Worm (Caenorhabditis elegans): Measurements from ENCODE around the gene frg-1.
A peak's percentile ranks its signal among the peaks of the same experiment; 100 is the strongest.

The frg-1 gene

DNA sequence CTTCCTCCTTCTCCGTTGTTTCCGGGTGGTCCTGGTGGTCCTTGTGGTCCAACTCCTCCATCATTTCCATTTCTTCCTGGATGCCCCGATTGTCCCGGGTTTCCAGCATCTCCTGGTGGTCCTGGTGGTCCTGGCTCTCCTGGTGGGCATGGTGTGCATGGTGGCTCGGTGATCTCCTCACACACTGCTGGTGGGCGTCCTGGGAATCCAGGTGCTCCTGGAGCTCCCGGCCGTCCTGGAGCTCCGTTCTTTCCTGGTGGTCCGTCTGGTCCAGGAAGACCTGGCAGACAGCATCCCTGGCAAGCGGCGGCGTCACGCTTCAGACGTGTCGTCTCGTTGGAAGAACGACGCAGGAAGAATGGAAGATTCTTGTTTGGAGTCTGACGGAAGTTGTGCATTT lies 14.1 kb downstream of the frg-1 start:
- no peak for TF ChIP-seq ama-1 (optimal IDR thresholded peaks at IDR 0.05)
- TF ChIP-seq efl-1 (optimal IDR thresholded peaks at IDR 0.05) = no peak
- peak in 1 of 2 experiments; percentile 58 for TF ChIP-seq efl-1 (GFP tag; optimal IDR thresholded peaks at IDR 0.05 in 1 of 2)

DNA sequence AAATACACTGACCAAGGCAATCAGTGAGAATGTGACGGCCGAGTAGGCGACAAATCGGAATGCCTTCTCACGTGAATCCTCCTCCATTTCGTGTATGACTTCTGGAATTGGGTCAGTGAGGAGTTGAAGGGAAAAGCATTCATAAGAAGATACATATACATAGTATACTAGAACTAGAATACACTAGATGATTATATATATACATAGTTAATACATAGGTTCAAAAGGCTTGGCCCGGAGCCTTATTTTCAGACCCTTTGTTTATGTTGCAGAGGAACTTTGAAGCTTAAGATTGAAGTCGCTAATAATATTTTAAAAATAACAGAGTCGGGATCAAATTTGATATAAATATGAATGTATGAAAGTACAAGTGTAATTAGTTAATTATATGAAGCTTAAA lies 14.6 kb downstream of the frg-1 start, which contains the start of gene col-97:
Gene col-97, minus strand, starts transcription at position 101 of the 400 bp plus-strand sequence.
- TF ChIP-seq nhr-47 (tag; optimal IDR thresholded peaks at IDR 0.05) (no peak), efl-1 (optimal IDR thresholded peaks at IDR 0.05) (no peak), efl-1 (GFP tag; optimal IDR thresholded peaks at IDR 0.05 in 1 of 2) (peak in 1 of 2 experiments; percentile 49)

DNA sequence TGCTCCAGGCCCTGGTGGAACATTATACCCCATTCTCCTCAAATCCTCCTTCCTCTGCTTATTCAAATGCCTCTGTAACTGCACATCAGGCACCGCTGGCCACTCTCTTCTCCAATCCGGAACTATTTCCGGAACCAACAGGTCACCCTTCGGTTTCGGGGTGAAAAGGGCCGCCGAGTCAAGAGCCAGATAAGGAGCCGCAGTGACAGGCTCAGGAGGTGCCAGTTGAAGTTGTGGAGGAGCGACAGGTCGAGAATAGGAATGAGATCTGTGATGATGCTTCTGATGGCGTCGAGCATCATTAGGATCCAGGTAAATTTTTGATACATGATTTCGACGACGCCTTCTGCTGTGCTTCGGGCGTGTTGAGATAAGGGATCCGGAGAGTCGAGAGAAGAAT lies 19.3 kb downstream of the frg-1 start:
- no peak for TF ChIP-seq dsc-1 (tag; optimal IDR thresholded peaks at IDR 0.05)
- TF ChIP-seq nhr-85 (tag) = no peak
- TF ChIP-seq ceh-90 (tag; optimal IDR thresholded peaks at IDR 0.05) = no peak
- TF ChIP-seq egl-27 (tag; optimal IDR thresholded peaks at IDR 0.05) = no peak
- TF ChIP-seq mep-1 (tag; optimal IDR thresholded peaks at IDR 0.05) = no peak
- TF ChIP-seq nhr-20 (tag; optimal IDR thresholded peaks at IDR 0.05) = no peak
- TF ChIP-seq zag-1 (tag; optimal IDR thresholded peaks at IDR 0.05) = no peak
- TF ChIP-seq efl-1 (optimal IDR thresholded peaks at IDR 0.05) = no peak
- TF ChIP-seq efl-1 (GFP tag; optimal IDR thresholded peaks at IDR 0.05 in 1 of 2) = peak in 1 of 2 experiments; percentile 26

DNA sequence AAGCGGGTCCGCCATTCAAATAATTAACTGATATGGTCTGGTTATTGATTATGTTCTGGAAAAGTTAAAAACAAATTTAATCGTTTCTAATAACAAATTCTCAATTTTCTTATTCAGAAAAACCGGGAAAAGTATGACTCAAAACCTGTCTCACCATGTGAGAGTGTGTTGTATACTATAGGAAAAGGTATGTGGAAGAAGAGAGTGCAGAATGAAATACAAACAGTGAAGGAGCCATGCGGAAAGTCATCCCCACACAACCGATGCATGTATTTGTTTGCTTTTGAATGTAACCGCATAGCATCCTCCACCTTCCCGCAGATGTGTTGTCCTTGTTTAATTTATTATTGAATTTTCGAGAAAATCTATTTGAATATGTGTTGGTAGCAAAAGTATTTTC lies 21.5 kb downstream of the frg-1 start, which contains the start of gene ZK1010.8:
Gene ZK1010.8, minus strand, starts transcription at position 214 of the 400 bp plus-strand sequence.
- TF ChIP-seq egl-13 (tag; optimal IDR thresholded peaks at IDR 0.05) (no peak), fos-1 (tag; optimal IDR thresholded peaks at IDR 0.05) (no peak), hlh-17 (GFP tag; optimal IDR thresholded peaks at IDR 0.05; ENCODE audit: borderline replicate concordance) (no peak), pag-3 (tag; optimal IDR thresholded peaks at IDR 0.05; ENCODE audit: borderline replicate concordance, insufficient read depth) (no peak), nhr-76 (tag; optimal IDR thresholded peaks at IDR 0.05) (no peak), efl-3 (GFP tag; optimal IDR thresholded peaks at IDR 0.05) (no peak), lin-35 (GFP tag; optimal IDR thresholded peaks at IDR 0.05) (no peak), efl-1 (optimal IDR thresholded peaks at IDR 0.05) (no peak), efl-1 (GFP tag; optimal IDR thresholded peaks at IDR 0.05 in 1 of 2) (no peak), dsc-1 (tag; optimal IDR thresholded peaks at IDR 0.05) (no peak), mdl-1 (tag; optimal IDR thresholded peaks at IDR 0.05) (no peak)

DNA sequence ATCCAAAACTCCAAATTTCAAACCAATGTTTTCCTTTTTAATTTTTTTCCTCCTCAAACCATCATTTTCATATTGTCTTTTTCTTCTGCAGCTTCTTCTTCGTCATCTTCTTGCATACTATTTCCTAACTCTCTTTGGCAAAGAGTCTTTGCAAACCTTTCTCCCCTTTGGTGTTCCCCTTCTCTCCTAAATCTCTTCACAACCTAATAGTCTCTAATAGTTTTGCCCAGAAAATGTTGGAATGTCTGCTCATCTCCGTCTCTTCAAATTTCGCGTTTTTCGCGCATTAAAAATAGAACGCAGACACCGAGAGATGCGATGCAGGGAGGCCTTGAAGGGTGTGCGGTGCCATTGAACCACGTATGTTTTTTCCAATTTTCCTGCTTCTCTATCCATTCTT lies 23.1 kb downstream of the frg-1 start, which contains the start of gene ZK1010.10:
Gene ZK1010.10, plus strand, starts transcription at position 286 of the 400 bp plus-strand sequence.
- no peak for TF ChIP-seq fkh-4 (tag; optimal IDR thresholded peaks at IDR 0.05; ENCODE audit: borderline replicate concordance)
- TF ChIP-seq fkh-10 (GFP tag; optimal IDR thresholded peaks at IDR 0.05) = no peak
- TF ChIP-seq C34B4.2 (tag; optimal IDR thresholded peaks at IDR 0.05) = no peak
- no peak for TF ChIP-seq unc-98 (GFP tag; IDR thresholded peaks at IDR 0.05)
- no peak for TF ChIP-seq mef-2 (tag; optimal IDR thresholded peaks at IDR 0.05)
- peak; percentile 13 for TF ChIP-seq nhr-77 (tag; optimal IDR thresholded peaks at IDR 0.05)
- no peak for TF ChIP-seq nhr-28 (tag; optimal IDR thresholded peaks at IDR 0.05)
- TF ChIP-seq swsn-7 (tag; optimal IDR thresholded peaks at IDR 0.05) = peak; percentile 30
- TF ChIP-seq irx-1 (tag; optimal IDR thresholded peaks at IDR 0.05) = no peak
- no peak for TF ChIP-seq mab-9 (GFP tag; IDR thresholded peaks at IDR 0.05)
- no peak for TF ChIP-seq unc-30 (tag; optimal IDR thresholded peaks at IDR 0.05)
- TF ChIP-seq nhr-71 (tag; optimal IDR thresholded peaks at IDR 0.05) = no peak
- TF ChIP-seq nhr-237 (tag; optimal IDR thresholded peaks at IDR 0.05) = no peak
- no peak for TF ChIP-seq egl-13 (tag; optimal IDR thresholded peaks at IDR 0.05)
- no peak for TF ChIP-seq tlp-1 (tag; optimal IDR thresholded peaks at IDR 0.05)
- peak in 1 of 2 experiments; percentile 39 for TF ChIP-seq mdl-1 (tag; optimal IDR thresholded peaks at IDR 0.05)
- TF ChIP-seq efl-3 (GFP tag; optimal IDR thresholded peaks at IDR 0.05) = no peak
- peak; percentile 48 for TF ChIP-seq skn-1 (tag; optimal IDR thresholded peaks at IDR 0.05)
- TF ChIP-seq nhr-90 (tag; optimal IDR thresholded peaks at IDR 0.05; ENCODE audit: poor library complexity) = no peak
- no peak for TF ChIP-seq lin-15B (tag; optimal IDR thresholded peaks at IDR 0.05)
- TF ChIP-seq Y116A8C.19 (tag; optimal IDR thresholded peaks at IDR 0.05; ENCODE audit: borderline replicate concordance) = no peak
- peak in 2 of 3 experiments; percentile 55 to 67 for TF ChIP-seq ceh-82 (tag; optimal IDR thresholded peaks at IDR 0.05)
- TF ChIP-seq sox-4 (tag; optimal IDR thresholded peaks at IDR 0.05) = no peak
- no peak for TF ChIP-seq nhr-20 (tag; optimal IDR thresholded peaks at IDR 0.05)
- TF ChIP-seq nhr-85 (tag) = peak; percentile 75
- no peak for TF ChIP-seq lir-3 (tag; optimal IDR thresholded peaks at IDR 0.05; ENCODE audit: poor library complexity)
- peak; percentile 19 for TF ChIP-seq fkh-8 (tag; optimal IDR thresholded peaks at IDR 0.05)
- no peak for TF ChIP-seq nhr-84 (tag; optimal IDR thresholded peaks at IDR 0.05)
- no peak for TF ChIP-seq nhr-11 (tag; optimal IDR thresholded peaks at IDR 0.05)
- no peak for TF ChIP-seq rnt-1 (tag; optimal IDR thresholded peaks at IDR 0.05)
- peak; percentile 18 for TF ChIP-seq isw-1 (GFP tag; IDR thresholded peaks at IDR 0.05)

Measured in whole organism, L1 larva.